Fruit fly (Drosophila melanogaster) whole organism, embryonic: ENCODE results near the gene zyd.
A peak's percentile ranks its signal among the peaks of the same experiment; 100 is the strongest.

Experiments used
- Adf1 ChIP-seq: fragments of 200-800 bp; sonication (Bioruptor generic); IDR thresholded peaks from 2 replicates; pipeline ENCODE4 v1.3.6; 2022; ENCODE audit warnings: missing biosample characterization, missing genetic modification characterization
- Aef1 ChIP-seq: fragments of 200-800 bp; sonication (Bioruptor generic); IDR thresholded peaks from 3 replicates; pipeline ENCODE4 v1.3.6; 2022; ENCODE audit warnings: missing biosample characterization, missing genetic modification characterization
- BtbVII ChIP-seq: fragments of 200-800 bp; sonication (Bioruptor generic); optimal IDR thresholded peaks from 3 replicates; lab custom pipeline; 2017; ENCODE audit warnings: missing biosample characterization, mild to moderate bottlenecking, missing genetic modification characterization
- CG10267 ChIP-seq: fragments of 200-800 bp; sonication (Bioruptor generic); optimal IDR thresholded peaks from 2 replicates; lab custom pipeline; 2018; ENCODE audit warnings: missing biosample characterization, mild to moderate bottlenecking, missing genetic modification characterization, moderate library complexity
- CG10959 ChIP-seq: fragments of 200-800 bp; sonication (Bioruptor generic); IDR thresholded peaks from 2 replicates; pipeline ENCODE4 v1.3.6; 2022; ENCODE audit warnings: missing biosample characterization, missing genetic modification characterization
- CG11504 ChIP-seq: fragments of 200-800 bp; sonication (Bioruptor generic); optimal IDR thresholded peaks from 3 replicates; lab custom pipeline; 2019; ENCODE audit warnings: missing biosample characterization, mild to moderate bottlenecking, missing genetic modification characterization, moderate library complexity
- CG15073 ChIP-seq: fragments of 200-800 bp; sonication (Bioruptor generic); optimal IDR thresholded peaks from 2 replicates; lab custom pipeline; 2016; ENCODE audit warnings: missing biosample characterization, missing genetic modification characterization
- CG15269 ChIP-seq: fragments of 200-800 bp; sonication (Bioruptor generic); optimal IDR thresholded peaks from 2 replicates; lab custom pipeline; 2018; ENCODE audit warnings: missing biosample characterization, mild to moderate bottlenecking, missing genetic modification characterization, moderate library complexity
- CG16779 ChIP-seq: fragments of 200-800 bp; sonication (Bioruptor generic); IDR thresholded peaks from 2 replicates; pipeline ENCODE4 v1.3.6; 2022; ENCODE audit warnings: missing biosample characterization, missing genetic modification characterization
- CG17612 ChIP-seq: fragments of 200-800 bp; sonication (Bioruptor generic); IDR thresholded peaks from 2 replicates; pipeline ENCODE4 v1.3.6; 2022; ENCODE audit warnings: missing biosample characterization, missing genetic modification characterization
- CG31224 ChIP-seq: fragments of 200-800 bp; sonication (Bioruptor generic); IDR thresholded peaks from 2 replicates; pipeline ENCODE4 v1.3.6; 2022; ENCODE audit warnings: missing biosample characterization, missing genetic modification characterization
- CG3407 ChIP-seq: fragments of 200-800 bp; sonication (Bioruptor generic); optimal IDR thresholded peaks from 2 replicates; lab custom pipeline; 2018; ENCODE audit warnings: missing biosample characterization, mild to moderate bottlenecking, missing genetic modification characterization
- CG34422 ChIP-seq: fragments of 200-800 bp; sonication (Bioruptor generic); IDR thresholded peaks from 3 replicates; pipeline ENCODE4 v1.3.6; 2022; ENCODE audit warnings: missing biosample characterization, missing genetic modification characterization
- CG4282 ChIP-seq: fragments of 200-800 bp; sonication (Bioruptor generic); optimal IDR thresholded peaks from 2 replicates; lab custom pipeline; 2016; ENCODE audit warnings: missing biosample characterization, missing genetic modification characterization
- CG6272 ChIP-seq: fragments of 200-800 bp; sonication (Bioruptor generic); IDR thresholded peaks from 2 replicates; pipeline ENCODE4 v1.3.6; 2022; ENCODE audit warnings: missing biosample characterization, missing genetic modification characterization
- CG6813 ChIP-seq: fragments of 200-800 bp; sonication (Bioruptor generic); optimal IDR thresholded peaks from 2 replicates; lab custom pipeline; 2017; ENCODE audit warnings: missing biosample characterization, missing genetic modification characterization, mild to moderate bottlenecking, moderate library complexity, missing genetic modification reagents
- CG7372 ChIP-seq: fragments of 200-800 bp; sonication (Bioruptor generic); IDR thresholded peaks from 2 replicates; pipeline ENCODE4 v1.3.6; 2022; ENCODE audit warnings: missing biosample characterization, missing genetic modification characterization
- CG7928 ChIP-seq: fragments of 200-800 bp; sonication (Bioruptor generic); optimal IDR thresholded peaks from 2 replicates; lab custom pipeline; 2017; ENCODE audit warnings: missing biosample characterization, mild to moderate bottlenecking, missing genetic modification characterization
- CG8290 ChIP-seq, 3 experiments: fragments of 200-800 bp; sonication (Bioruptor generic); optimal IDR thresholded peaks; 2 replicates each; lab custom pipeline; 2016 to 2019; ENCODE audit warnings: missing biosample characterization in 3 of 3, missing genetic modification characterization in 3 of 3, mild to moderate bottlenecking in 2 of 3, moderate library complexity in 1 of 3
- CG9817 ChIP-seq: fragments of 200-800 bp; sonication (Bioruptor generic); optimal IDR thresholded peaks from 2 replicates; lab custom pipeline; 2018; ENCODE audit warnings: missing biosample characterization, mild to moderate bottlenecking, missing genetic modification characterization, moderate library complexity
- CrebB ChIP-seq: fragments of 200-800 bp; sonication (Bioruptor generic); optimal IDR thresholded peaks from 3 replicates; lab custom pipeline; 2018; ENCODE audit warnings: missing biosample characterization, mild to moderate bottlenecking, missing genetic modification characterization
- GATAe ChIP-seq: fragments of 200-800 bp; sonication (Bioruptor generic); conservative IDR thresholded peaks from 2 replicates; pipeline ENCODE4 v1.3.6; 2022; ENCODE audit warnings: missing biosample characterization, missing genetic modification characterization
- Gug ChIP-seq: fragments of 200-800 bp; sonication (Bioruptor generic); IDR thresholded peaks from 4 replicates; pipeline ENCODE4 v1.3.6; 2022; ENCODE audit warnings: missing biosample characterization, missing genetic modification characterization
- HLH3B ChIP-seq: fragments of 200-800 bp; sonication (Bioruptor generic); IDR thresholded peaks from 2 replicates; pipeline ENCODE4 v1.3.6; 2022; ENCODE audit warnings: missing biosample characterization, missing genetic modification characterization
- Hand ChIP-seq: fragments of 200-800 bp; sonication (Bioruptor generic); optimal IDR thresholded peaks from 2 replicates; lab custom pipeline; 2017; ENCODE audit warnings: mild to moderate bottlenecking, missing biosample characterization, missing genetic modification reagents, missing genetic modification characterization
- HmgD ChIP-seq: fragments of 200-800 bp; sonication (Bioruptor generic); optimal IDR thresholded peaks from 3 replicates; lab custom pipeline; 2016; ENCODE audit warnings: missing biosample characterization, missing genetic modification characterization
- Kr ChIP-seq: fragments of 200-800 bp; sonication (Bioruptor generic); optimal IDR thresholded peaks from 2 replicates; lab custom pipeline; 2017; ENCODE audit warnings: missing biosample characterization, mild to moderate bottlenecking, missing genetic modification characterization
- Max ChIP-seq: fragments of 200-800 bp; sonication (Bioruptor generic); optimal IDR thresholded peaks from 2 replicates; lab custom pipeline; 2016; ENCODE audit warnings: missing biosample characterization, mild to moderate bottlenecking, missing genetic modification characterization
- Ravus ChIP-seq: fragments of 200-800 bp; sonication (Bioruptor generic); IDR thresholded peaks from 2 replicates; pipeline ENCODE4 v1.3.6; 2022; ENCODE audit warnings: missing biosample characterization, missing genetic modification characterization
- Rfx ChIP-seq: fragments of 200-800 bp; sonication (Bioruptor generic); IDR thresholded peaks from 2 replicates; pipeline ENCODE4 v1.3.6; 2022; ENCODE audit warnings: missing biosample characterization, missing genetic modification characterization
- Scr ChIP-seq: fragments of 200-800 bp; sonication (Bioruptor generic); IDR thresholded peaks from 2 replicates; pipeline ENCODE4 v1.3.6; 2022; ENCODE audit warnings: missing biosample characterization, missing genetic modification characterization; ENCODE audit not compliant: partially characterized antibody
- Usf ChIP-seq: fragments of 200-800 bp; sonication (Bioruptor generic); optimal IDR thresholded peaks from 2 replicates; lab custom pipeline; 2017; ENCODE audit warnings: missing genotype, missing biosample characterization, missing genetic modification characterization
- cas ChIP-seq: fragments of 200-800 bp; sonication (Bioruptor generic); IDR thresholded peaks from 2 replicates; pipeline ENCODE4 v1.3.6; 2022; ENCODE audit warnings: missing biosample characterization, missing genetic modification characterization
- cg ChIP-seq: fragments of 200-800 bp; sonication (Bioruptor generic); optimal IDR thresholded peaks from 3 replicates; lab custom pipeline; 2019; ENCODE audit warnings: missing biosample characterization, mild to moderate bottlenecking, missing genetic modification characterization, moderate library complexity
- chm ChIP-seq: fragments of 200-800 bp; sonication (Bioruptor generic); IDR thresholded peaks from 2 replicates; pipeline ENCODE4 v1.3.6; 2022; ENCODE audit warnings: missing biosample characterization, missing genetic modification characterization
- danr ChIP-seq: fragments of 200-800 bp; sonication (Bioruptor generic); IDR thresholded peaks from 2 replicates; pipeline ENCODE4 v1.3.6; 2022; ENCODE audit warnings: missing biosample characterization, missing genetic modification characterization
- dm ChIP-seq: fragments of 200-800 bp; sonication (Bioruptor generic); optimal IDR thresholded peaks from 3 replicates; lab custom pipeline; 2016; ENCODE audit warnings: missing biosample characterization, missing genetic modification characterization
- gfzf ChIP-seq: fragments of 200-800 bp; sonication (Bioruptor generic); optimal IDR thresholded peaks from 2 replicates; lab custom pipeline; 2016; ENCODE audit warnings: missing biosample characterization, mild to moderate bottlenecking, missing genetic modification characterization, moderate library complexity
- gsb-n ChIP-seq: fragments of 200-800 bp; sonication (Bioruptor generic); optimal IDR thresholded peaks from 3 replicates; lab custom pipeline; 2018; ENCODE audit warnings: missing biosample characterization, mild to moderate bottlenecking, missing genetic modification characterization
- hbn ChIP-seq: fragments of 200-800 bp; sonication (Bioruptor generic); IDR thresholded peaks from 2 replicates; pipeline ENCODE4 v1.3.6; 2022; ENCODE audit warnings: missing biosample characterization, missing genetic modification characterization; ENCODE audit not compliant: partially characterized antibody
- jing ChIP-seq: fragments of 200-800 bp; sonication (Bioruptor generic); optimal IDR thresholded peaks from 2 replicates; lab custom pipeline; 2018; ENCODE audit warnings: missing biosample characterization, mild to moderate bottlenecking, missing genetic modification characterization
- knrl ChIP-seq: fragments of 200-800 bp; sonication (Bioruptor generic); IDR thresholded peaks from 3 replicates; pipeline ENCODE4 v1.3.6; 2022; ENCODE audit warnings: missing biosample characterization, missing genetic modification characterization; ENCODE audit not compliant: partially characterized antibody
- lmd ChIP-seq: fragments of 200-800 bp; sonication (Bioruptor generic); IDR thresholded peaks from 2 replicates; pipeline ENCODE4 v1.3.6; 2022; ENCODE audit warnings: missing biosample characterization, missing genetic modification characterization
- mam ChIP-seq: fragments of 200-800 bp; sonication (Bioruptor generic); optimal IDR thresholded peaks from 3 replicates; lab custom pipeline; 2016; ENCODE audit warnings: missing biosample characterization, missing genetic modification characterization
- mld ChIP-seq: fragments of 200-800 bp; sonication (Bioruptor generic); IDR thresholded peaks from 3 replicates; pipeline ENCODE4 v1.3.6; 2022; ENCODE audit warnings: missing biosample characterization, missing genetic modification characterization; ENCODE audit not compliant: partially characterized antibody
- odd ChIP-seq: fragments of 200-800 bp; sonication (Bioruptor generic); optimal IDR thresholded peaks from 2 replicates; lab custom pipeline; 2017; ENCODE audit warnings: missing biosample characterization, mild to moderate bottlenecking, missing genetic modification characterization
- peb ChIP-seq: fragments of 200-800 bp; sonication (Bioruptor generic); IDR thresholded peaks from 2 replicates; pipeline ENCODE4 v1.3.6; 2022; ENCODE audit warnings: missing biosample characterization, missing genetic modification characterization
- pho ChIP-seq: fragments of 200-800 bp; sonication (Bioruptor generic); optimal IDR thresholded peaks from 2 replicates; lab custom pipeline; 2016; ENCODE audit warnings: missing biosample characterization, missing genetic modification characterization
- trh ChIP-seq: fragments of 200-800 bp; sonication (Bioruptor generic); optimal IDR thresholded peaks from 2 replicates; lab custom pipeline; 2016; ENCODE audit warnings: missing biosample characterization, missing genetic modification characterization
- vnd ChIP-seq: fragments of 200-800 bp; sonication (Bioruptor generic); IDR thresholded peaks from 3 replicates; pipeline ENCODE4 v1.3.6; 2022; ENCODE audit warnings: missing biosample characterization, missing genetic modification characterization; ENCODE audit not compliant: partially characterized antibody
- wor ChIP-seq: fragments of 200-800 bp; sonication (Bioruptor generic); IDR thresholded peaks from 2 replicates; pipeline ENCODE4 v1.3.6; 2022; ENCODE audit warnings: missing biosample characterization, missing genetic modification characterization

Gene zyd

DNA sequence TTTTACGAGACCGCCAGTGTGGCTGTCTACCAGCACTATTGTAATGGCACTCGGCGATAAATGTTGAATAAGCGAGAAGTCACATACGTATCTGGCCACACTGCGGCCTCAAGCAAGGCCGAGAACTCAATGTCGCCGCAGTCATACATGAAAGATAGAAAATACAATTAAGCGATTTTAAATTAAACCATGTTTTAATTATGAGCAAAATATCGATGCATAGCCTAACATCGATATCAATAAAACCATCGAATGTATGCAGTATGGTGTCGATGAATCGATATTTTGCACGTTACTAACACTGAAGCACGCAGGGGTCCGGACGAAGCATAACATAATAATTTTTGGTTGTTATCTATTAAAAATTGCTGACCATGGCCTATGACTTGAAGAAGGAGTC lies 9.5 kb upstream of the zyd start, which contains the start of the genes Rab21 and Coa7 (continued):
- no peak; the same call in 1 of the 2 replicates for TF ChIP-seq Rfx (GFP tag; lab: Robert Waterston, UW)
- TF ChIP-seq pho (GFP tag; lab: Kevin White, UChicago), result peak; percentile 32
- TF ChIP-seq cas, result no peak
- TF ChIP-seq CG10267, result peak; percentile 92
- TF ChIP-seq CG8290 (GFP tag; optimal IDR thresholded peaks at IDR 0.05; lab: Kevin White, UChicago), result peak; percentile 81
- peak; percentile 25 to 45 for TF ChIP-seq CG8290 (tag; optimal IDR thresholded peaks at IDR 0.05; lab: Kevin White, UChicago)
- TF ChIP-seq chm, result no peak
- TF ChIP-seq CrebB (tag; lab: Kevin White, UChicago), result no peak
- TF ChIP-seq CG17612 (GFP tag; lab: Robert Waterston, UW), result no peak
- TF ChIP-seq Max (GFP tag; lab: Kevin White, UChicago), result no peak
- no peak for TF ChIP-seq Ravus
- no peak for TF ChIP-seq lmd (GFP tag; lab: Robert Waterston, UW)
- TF ChIP-seq Usf (GFP tag; lab: Kevin White, UChicago), result no peak
- no peak for TF ChIP-seq jing (GFP tag; lab: Kevin White, UChicago)
- no peak for TF ChIP-seq gsb-n (tag; lab: Kevin White, UChicago)
- no peak for TF ChIP-seq HmgD
- TF ChIP-seq CG15269 (tag; lab: Kevin White, UChicago), result no peak
- no peak for TF ChIP-seq CG31224 (GFP tag; lab: Robert Waterston, UW)
- TF ChIP-seq HLH3B (GFP tag; lab: Robert Waterston, UW), result no peak
- no peak for TF ChIP-seq Hand
- TF ChIP-seq Aef1 (GFP tag; lab: Robert Waterston, UW), result no peak
- no peak for TF ChIP-seq odd (GFP tag; lab: Kevin White, UChicago)
- no peak for TF ChIP-seq Kr (GFP tag; lab: Kevin White, UChicago)
- TF ChIP-seq hbn (GFP tag; lab: Robert Waterston, UW), result peak; percentile 93
- no peak for TF ChIP-seq wor (GFP tag; lab: Robert Waterston, UW)
- peak; percentile 17; the same call in 1 of the 4 replicates for TF ChIP-seq Gug (GFP tag; lab: Robert Waterston, UW)
- peak; percentile 39 for TF ChIP-seq dm
- peak; percentile 98 for TF ChIP-seq knrl (GFP tag; lab: Robert Waterston, UW)
- TF ChIP-seq mld (GFP tag; lab: Robert Waterston, UW), result peak; percentile 86
- no peak for TF ChIP-seq BtbVII (GFP tag; lab: Kevin White, UChicago)
- TF ChIP-seq GATAe (GFP tag; lab: Robert Waterston, UW), result 0 out of 2 replicates have a peak, but pooled peaks have one; percentile 18
- peak; percentile 33 for TF ChIP-seq CG7928
- no peak for TF ChIP-seq cg
- TF ChIP-seq CG10959 (GFP tag; lab: Robert Waterston, UW), result no peak
- peak; percentile 13 for TF ChIP-seq CG9817 (tag; lab: Kevin White, UChicago)
- peak; percentile 39; the same call in 1 of the 2 replicates for TF ChIP-seq CG6272 (GFP tag; lab: Robert Waterston, UW)
- TF ChIP-seq CG15073 (GFP tag; lab: Kevin White, UChicago), result no peak
- no peak for TF ChIP-seq CG3407
- TF ChIP-seq CG4282 (GFP tag; lab: Kevin White, UChicago), result no peak
- TF ChIP-seq CG7372 (GFP tag; lab: Robert Waterston, UW), result no peak
- peak; percentile 96 for TF ChIP-seq vnd (GFP tag; lab: Robert Waterston, UW)
- TF ChIP-seq Scr, result peak; percentile 95
- no peak for TF ChIP-seq trh (GFP tag; lab: Kevin White, UChicago)
- peak; percentile 87 for TF ChIP-seq gfzf (GFP tag; lab: Kevin White, UChicago)
- TF ChIP-seq CG16779 (GFP tag; lab: Robert Waterston, UW), result no peak
- peak; percentile 28; the same call in 1 of the 2 replicates for TF ChIP-seq Adf1 (GFP tag; lab: Robert Waterston, UW)
- TF ChIP-seq peb, result no peak
- TF ChIP-seq CG6813 (GFP tag; lab: Kevin White, UChicago), result no peak
- TF ChIP-seq danr (GFP tag; lab: Robert Waterston, UW), result no peak
- no peak for TF ChIP-seq CG34422 (GFP tag; lab: Robert Waterston, UW)
- peak; percentile 30 for TF ChIP-seq mam (GFP tag; lab: Kevin White, UChicago)
- no peak for TF ChIP-seq CG11504 (tag; lab: Kevin White, UChicago)
